Worm (Caenorhabditis elegans) whole organism, L4/young adult: ENCODE data around the gene deg-3.

Experiments
- dao-5 ChIP-seq: sonication (generic microtip); optimal IDR thresholded peaks from 2 replicates; lab custom pipeline; 2016; ENCODE audit warnings: missing genotype, missing genetic modification characterization, moderate library complexity, missing compliant biosample characterization
- him-1 ChIP-seq: sonication (generic microtip); optimal IDR thresholded peaks from 2 replicates; lab custom pipeline; 2016; ENCODE audit warnings: missing genotype, missing genetic modification reagents, missing genetic modification characterization, missing compliant biosample characterization

ce11 chrV:11385060-11385459 lies 29.9 kb downstream of the deg-3 start, which contains the start of gene col-154:
- no peak for TF ChIP-seq him-1
- no peak for TF ChIP-seq dao-5 (tag; lab: Kevin White, UChicago)
